Worm (Caenorhabditis elegans): ENCODE data around the gene mfsd-12.

The mfsd-12 gene

ce11 chrX:4711698-4712329, 43.9 kb downstream of the mfsd-12 start, which contains the start of the genes dnj-14 and glit-1 (continued):
- no peak for TF ChIP-seq hlh-6 (tag; optimal IDR thresholded peaks at IDR 0.05)

DNA sequence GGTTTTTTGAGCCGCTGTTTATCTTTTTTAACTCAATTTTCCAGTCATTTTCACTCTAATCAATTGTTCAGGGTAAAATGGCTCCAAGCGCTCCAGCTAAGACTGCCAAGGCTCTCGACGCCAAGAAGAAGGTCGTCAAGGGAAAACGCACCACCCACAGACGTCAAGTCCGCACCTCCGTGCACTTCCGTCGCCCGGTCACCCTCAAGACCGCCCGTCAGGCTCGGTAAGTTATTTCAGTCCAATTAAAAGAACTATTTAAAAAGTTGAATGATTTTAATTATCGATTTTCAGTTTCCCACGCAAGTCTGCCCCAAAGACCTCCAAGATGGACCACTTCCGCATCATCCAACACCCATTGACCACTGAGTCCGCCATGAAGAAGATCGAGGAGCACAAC, 47.2 kb downstream of the mfsd-12 start, which contains the start of gene rpl-25.1:
TSS of gene rpl-25.1 (plus strand) at position 72 of the 400 bp plus-strand sequence.
- TF ChIP-seq pat-9 (tag; optimal IDR thresholded peaks at IDR 0.05) (no peak), ref-2 (tag; optimal IDR thresholded peaks at IDR 0.05) (no peak), sox-4 (tag; optimal IDR thresholded peaks at IDR 0.05) (no peak), ztf-16 (tag; optimal IDR thresholded peaks at IDR 0.05) (no peak), zip-5 (tag; optimal IDR thresholded peaks at IDR 0.05) (no peak), T23F11.4 (GFP tag; optimal IDR thresholded peaks at IDR 0.05) (no peak)

DNA sequence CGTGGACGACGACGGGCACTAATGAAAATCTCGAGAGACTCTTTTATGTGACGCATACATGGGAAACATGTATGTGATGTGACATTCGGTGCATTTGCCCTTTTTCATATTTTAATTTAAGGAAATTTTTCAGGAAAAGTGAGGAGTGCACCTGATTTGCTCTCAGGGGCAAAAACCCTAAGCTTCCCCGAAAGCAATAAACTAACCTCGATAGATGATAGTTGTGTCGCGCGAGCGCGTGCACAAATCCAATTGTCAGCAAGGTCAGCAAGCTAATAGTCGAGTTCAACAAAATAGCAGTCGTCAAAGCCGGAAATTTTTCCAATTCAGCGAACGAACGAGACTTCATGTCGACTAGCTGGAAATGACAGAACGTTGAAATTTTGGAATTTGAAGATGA, 50.2 kb downstream of the mfsd-12 start:
- TF ChIP-seq nhr-11 (tag; optimal IDR thresholded peaks at IDR 0.05) (no peak), unc-42 (tag; optimal IDR thresholded peaks at IDR 0.05) (peak; percentile 72)

DNA sequence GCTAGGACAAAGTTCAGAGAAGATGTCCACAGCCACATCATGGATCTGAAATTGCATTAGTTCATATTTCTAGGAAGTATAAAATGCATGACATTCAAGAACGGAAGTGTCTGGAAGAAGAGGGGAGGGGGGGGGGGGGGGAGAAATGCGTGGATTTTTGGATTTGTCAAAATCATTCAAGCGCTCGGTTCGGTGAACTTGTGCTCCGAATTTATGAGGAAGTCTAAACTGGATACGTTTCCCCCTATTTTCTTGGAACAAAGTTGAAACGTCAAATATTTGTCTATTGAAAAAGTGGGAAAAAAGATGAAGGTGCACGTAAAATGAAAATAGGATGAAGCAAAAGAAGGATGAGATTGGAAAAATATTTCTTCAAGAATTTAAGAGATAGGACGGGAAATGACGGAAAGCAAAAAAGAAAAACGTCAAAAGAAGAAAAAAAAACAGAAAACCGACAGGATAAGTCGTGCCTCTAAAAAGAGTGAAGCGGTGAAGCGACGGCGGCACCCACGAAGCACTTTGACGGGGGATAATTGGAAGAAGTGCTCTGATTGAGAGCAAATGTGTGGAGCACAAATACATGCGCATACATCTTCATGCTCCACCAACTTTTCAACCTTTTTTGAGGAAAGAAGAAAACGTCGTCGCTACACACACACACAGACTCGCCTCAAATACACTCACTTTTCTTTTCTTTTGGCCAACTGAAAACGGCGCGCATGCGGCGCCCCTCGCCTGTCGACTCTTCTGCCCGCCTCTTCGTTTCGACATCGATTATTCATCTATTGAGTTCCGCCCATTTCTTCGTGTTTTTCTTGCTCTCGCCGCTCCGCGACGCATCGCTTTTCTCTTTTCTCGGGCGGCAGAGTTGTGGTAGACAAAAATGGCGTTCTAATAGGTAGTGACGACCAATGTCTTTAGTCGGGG, 53.0 kb downstream of the mfsd-12 start, which contains the start of gene F55D10.4:
TSS of gene F55D10.4 (minus strand) at position 51 of the 927 bp plus-strand sequence.
- no peak for TF ChIP-seq ceh-34 (tag; optimal IDR thresholded peaks at IDR 0.05)
- peak; percentile 2 for TF ChIP-seq ceh-48 (tag; optimal IDR thresholded peaks at IDR 0.05)
- peak; percentile 80 for TF ChIP-seq unc-42 (tag; optimal IDR thresholded peaks at IDR 0.05)
- no peak for TF ChIP-seq pha-2 (tag; optimal IDR thresholded peaks at IDR 0.05)
- TF ChIP-seq ceh-14 (tag; optimal IDR thresholded peaks at IDR 0.05), result peak; percentile 13
- no peak for TF ChIP-seq pha-4 (tag; optimal IDR thresholded peaks at IDR 0.05)
- no peak for TF ChIP-seq mec-3 (tag; optimal IDR thresholded peaks at IDR 0.05; ENCODE audit: borderline replicate concordance)
- peak; percentile 45 for TF ChIP-seq ceh-31 (tag; optimal IDR thresholded peaks at IDR 0.05)
- no peak for TF ChIP-seq dmd-4 (tag; optimal IDR thresholded peaks at IDR 0.05; ENCODE audit: borderline replicate concordance)
